Worm (Caenorhabditis elegans) whole organism, midembryonic: Measurements from ENCODE around the gene F48E8.2.

ENCODE experiments used
- klf-2 ChIP-seq: fragments of 200-800 bp; sonication (Bioruptor generic); conservative IDR thresholded peaks from 2 replicates; pipeline ENCODE4 v1.3.6; 2022; ENCODE audit warnings: missing genetic modification reagents, missing genetic modification characterization, missing compliant biosample characterization
- tab-1 ChIP-seq: fragments of 200-800 bp; sonication (Bioruptor generic); IDR thresholded peaks from 2 replicates; pipeline ENCODE4 v1.3.6; 2022; ENCODE audit warnings: missing genetic modification characterization, missing compliant biosample characterization

- no peak for TF ChIP-seq klf-2 (GFP tag; lab: Robert Waterston, UW)
- TF ChIP-seq tab-1 (GFP tag; lab: Robert Waterston, UW): no peak
Observed at ce11 chrIII:5436306-5436705, 27.9 kb upstream of the F48E8.2 start.
